Worm (Caenorhabditis elegans) whole organism, early embryonic: Measurements from ENCODE around the gene nas-19.

Experiments used
- ama-1 ChIP-seq: fragments of 150-350 bp; optimal IDR thresholded peaks from 2 replicates; lab custom pipeline; 2014
- flt-1 ChIP-seq: fragments of 200-800 bp; sonication (Bioruptor generic); IDR thresholded peaks from 2 replicates; pipeline ENCODE4 v1.3.6; 2022; ENCODE audit warnings: missing genetic modification characterization, missing compliant biosample characterization

DNA sequence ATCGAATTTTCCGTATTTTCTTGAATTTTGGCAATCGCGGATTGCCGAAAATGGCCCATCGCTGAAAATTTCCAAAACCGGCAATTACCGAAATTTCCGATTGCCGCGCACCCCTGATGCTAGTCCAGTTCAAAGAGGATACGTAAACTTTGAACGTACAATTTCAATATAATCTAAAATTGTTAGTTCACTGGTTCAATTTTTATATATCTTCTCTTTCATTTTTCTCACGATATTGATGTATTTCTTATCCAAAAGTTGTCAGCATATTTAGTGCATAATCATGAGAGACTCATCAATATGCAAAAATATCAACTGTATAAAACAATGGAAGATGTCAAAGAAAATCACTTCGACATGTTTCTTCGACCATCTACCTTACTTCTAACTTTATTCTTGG lies 3.9 kb downstream of the nas-19 start, which contains the start of gene nas-17:
- TF ChIP-seq flt-1 (GFP tag; lab: Robert Waterston, UW) (no peak), ama-1 (lab: Kevin White, UChicago) (no peak)
